Worm (Caenorhabditis elegans) whole organism, midembryonic: Measurements from ENCODE around the gene D1086.12.
A peak's percentile ranks its signal among the peaks of the same experiment; 100 is the strongest.

Experiments used
- cog-1 ChIP-seq: sonication (generic microtip); optimal IDR thresholded peaks from 2 replicates; lab custom pipeline; 2016; ENCODE audit warnings: missing genetic modification characterization, missing compliant biosample characterization
- flt-1 ChIP-seq: fragments of 200-800 bp; sonication (Bioruptor generic); IDR thresholded peaks from 2 replicates; pipeline ENCODE4 v1.3.6; 2022; ENCODE audit warnings: missing genetic modification characterization, missing compliant biosample characterization
- med-1 ChIP-seq: sonication (generic microtip); optimal IDR thresholded peaks from 2 replicates; lab custom pipeline; 2017; ENCODE audit warnings: missing genetic modification characterization, mild to moderate bottlenecking, missing compliant biosample characterization, antibody characterized with exemption, missing genetic modification reagents; ENCODE audit not compliant: insufficient read depth
- ref-1 ChIP-seq: fragments of 200-800 bp; sonication (Bioruptor generic); conservative IDR thresholded peaks from 2 replicates; pipeline ENCODE4 v1.3.6; 2022; ENCODE audit warnings: missing genetic modification reagents, missing genetic modification characterization, missing compliant biosample characterization
- ztf-23 ChIP-seq: fragments of 200-800 bp; sonication (Bioruptor generic); IDR thresholded peaks from 2 replicates; pipeline ENCODE4 v1.3.6; 2022; ENCODE audit warnings: missing genetic modification reagents, missing genetic modification characterization, missing compliant biosample characterization
- ztf-29 ChIP-seq: fragments of 200-800 bp; sonication (Bioruptor generic); IDR thresholded peaks from 2 replicates; pipeline ENCODE4 v1.3.6; 2022; ENCODE audit warnings: missing genetic modification reagents, missing genetic modification characterization, missing compliant biosample characterization

DNA sequence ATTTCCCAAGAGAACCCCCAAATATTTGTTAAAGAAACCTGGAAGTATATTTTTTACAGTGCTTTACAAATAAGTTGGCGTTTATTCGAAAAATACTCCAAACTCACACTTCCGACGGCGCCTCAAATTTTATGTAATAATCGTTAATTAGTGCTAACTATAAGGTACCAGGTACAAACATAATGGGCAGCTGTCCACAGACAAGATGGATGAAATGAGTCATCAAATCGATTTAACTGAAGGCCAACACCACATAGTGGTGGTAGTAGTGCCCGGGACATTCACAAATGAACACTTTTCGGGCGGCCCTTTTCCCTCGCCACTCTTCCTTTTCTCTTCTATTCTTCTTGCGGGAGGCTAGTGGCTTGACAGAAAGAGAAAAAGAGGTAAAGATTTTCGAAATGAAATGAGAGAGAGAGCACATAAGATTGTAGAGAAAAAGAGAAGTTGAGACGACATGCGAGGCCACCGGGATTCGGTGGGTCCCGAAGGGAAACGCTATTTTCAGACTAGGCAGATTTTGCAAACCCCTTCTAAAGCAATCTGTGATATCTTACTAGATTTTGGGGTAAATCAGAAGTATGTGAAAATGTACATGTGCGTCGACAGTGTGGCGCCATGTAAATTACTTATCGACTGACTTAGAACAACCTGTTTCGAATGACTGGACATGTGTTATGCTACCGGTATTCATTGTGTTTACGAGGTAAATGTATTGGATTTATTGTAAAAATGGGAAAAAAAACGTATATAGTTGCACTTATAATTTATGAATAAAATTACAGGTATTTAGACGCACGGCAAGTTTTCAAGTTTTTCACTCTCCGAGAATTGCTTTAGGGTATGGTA, 38.5 kb downstream of the D1086.12 start:
- TF ChIP-seq cog-1 (tag; lab: Kevin White, UChicago), result peak; percentile 4
- no peak for TF ChIP-seq ref-1 (GFP tag; lab: Robert Waterston, UW)
- TF ChIP-seq flt-1 (GFP tag; lab: Robert Waterston, UW), result no peak
- no peak for TF ChIP-seq ztf-23 (GFP tag; lab: Robert Waterston, UW)
- no peak for TF ChIP-seq ztf-29
- no peak for TF ChIP-seq med-1 (GFP tag; lab: Kevin White, UChicago)
